Fruit fly (Drosophila melanogaster) whole organism, embryonic: ENCODE data around the gene Cyp4d14.

Source experiments
- Ada2b ChIP-seq: fragments of 200-800 bp; sonication (Bioruptor generic); IDR thresholded peaks from 2 replicates; pipeline ENCODE4 v1.3.6; 2022; ENCODE audit warnings: missing biosample characterization, missing genetic modification characterization
- Atf3 ChIP-seq: fragments of 200-800 bp; sonication (Bioruptor generic); optimal IDR thresholded peaks from 3 replicates; lab custom pipeline; 2016; ENCODE audit warnings: missing biosample characterization, missing genetic modification characterization
- C15 ChIP-seq: fragments of 200-800 bp; sonication (Bioruptor generic); IDR thresholded peaks from 3 replicates; pipeline ENCODE4 v1.3.6; 2022; ENCODE audit warnings: missing biosample characterization, missing genetic modification characterization
- CG10431 ChIP-seq: fragments of 200-800 bp; sonication (Bioruptor generic); optimal IDR thresholded peaks from 3 replicates; lab custom pipeline; 2018; ENCODE audit warnings: missing biosample characterization, mild to moderate bottlenecking, missing genetic modification characterization
- CG11504 ChIP-seq: fragments of 200-800 bp; sonication (Bioruptor generic); optimal IDR thresholded peaks from 3 replicates; lab custom pipeline; 2019; ENCODE audit warnings: missing biosample characterization, mild to moderate bottlenecking, missing genetic modification characterization, moderate library complexity
- CG11695 ChIP-seq: fragments of 200-800 bp; sonication (Bioruptor generic); IDR thresholded peaks from 3 replicates; pipeline ENCODE4 v1.3.6; 2022; ENCODE audit warnings: missing biosample characterization, missing genetic modification characterization
- CG12236 ChIP-seq: fragments of 200-800 bp; sonication (Bioruptor generic); optimal IDR thresholded peaks from 2 replicates; lab custom pipeline; 2016; ENCODE audit warnings: missing biosample characterization, missing genetic modification characterization
- CG12942 ChIP-seq: fragments of 200-800 bp; sonication (Bioruptor generic); optimal IDR thresholded peaks from 3 replicates; lab custom pipeline; 2016; ENCODE audit warnings: missing biosample characterization, missing genetic modification characterization
- CG13123 ChIP-seq: fragments of 200-800 bp; sonication (Bioruptor generic); optimal IDR thresholded peaks from 2 replicates; lab custom pipeline; 2016; ENCODE audit warnings: missing biosample characterization, missing genetic modification characterization
- CG14050 ChIP-seq: fragments of 200-800 bp; sonication (Bioruptor generic); IDR thresholded peaks from 3 replicates; pipeline ENCODE4 v1.3.6; 2022; ENCODE audit warnings: missing biosample characterization, missing genetic modification characterization
- CG1832 ChIP-seq: fragments of 200-800 bp; sonication (Bioruptor generic); optimal IDR thresholded peaks from 2 replicates; lab custom pipeline; 2017; ENCODE audit warnings: missing biosample characterization, mild to moderate bottlenecking, missing genetic modification characterization, inconsistent platforms
- CG3065 ChIP-seq: fragments of 200-800 bp; sonication (Bioruptor generic); optimal IDR thresholded peaks from 2 replicates; lab custom pipeline; 2016; ENCODE audit warnings: missing biosample characterization, missing genetic modification characterization
- CG31441 ChIP-seq: fragments of 200-800 bp; sonication (Bioruptor generic); IDR thresholded peaks from 2 replicates; pipeline ENCODE4 v1.3.6; 2022; ENCODE audit warnings: missing biosample characterization, missing genetic modification characterization
- CG3163 ChIP-seq: fragments of 200-800 bp; sonication (Bioruptor generic); optimal IDR thresholded peaks from 3 replicates; lab custom pipeline; 2016; ENCODE audit warnings: missing biosample characterization, missing genetic modification characterization
- CG33557 ChIP-seq: fragments of 200-800 bp; sonication (Bioruptor generic); optimal IDR thresholded peaks from 2 replicates; lab custom pipeline; 2019; ENCODE audit warnings: missing biosample characterization, mild to moderate bottlenecking, missing genetic modification characterization, moderate library complexity
- CG6791 ChIP-seq: fragments of 200-800 bp; sonication (Bioruptor generic); IDR thresholded peaks from 3 replicates; pipeline ENCODE4 v1.3.6; 2022; ENCODE audit warnings: missing biosample characterization, missing genetic modification characterization; ENCODE audit not compliant: partially characterized antibody
- CG7745 ChIP-seq: fragments of 200-800 bp; sonication (Bioruptor generic); optimal IDR thresholded peaks from 2 replicates; lab custom pipeline; 2018; ENCODE audit warnings: missing biosample characterization, mild to moderate bottlenecking, missing genetic modification characterization, moderate library complexity
- CG7839 ChIP-seq: fragments of 200-800 bp; sonication (Bioruptor generic); optimal IDR thresholded peaks from 3 replicates; lab custom pipeline; 2018; ENCODE audit warnings: missing biosample characterization, mild to moderate bottlenecking, missing genetic modification characterization, moderate library complexity
- CG8089 ChIP-seq: fragments of 200-800 bp; sonication (Bioruptor generic); optimal IDR thresholded peaks from 3 replicates; lab custom pipeline; 2016; ENCODE audit warnings: missing biosample characterization, missing genetic modification characterization
- CG8290 ChIP-seq, 3 experiments: fragments of 200-800 bp; sonication (Bioruptor generic); optimal IDR thresholded peaks; 2 replicates each; lab custom pipeline; 2016 to 2019; ENCODE audit warnings: missing biosample characterization in 3 of 3, missing genetic modification characterization in 3 of 3, mild to moderate bottlenecking in 2 of 3, moderate library complexity in 1 of 3
- CG8944 ChIP-seq: fragments of 200-800 bp; sonication (Bioruptor generic); optimal IDR thresholded peaks from 3 replicates; lab custom pipeline; 2016; ENCODE audit warnings: missing biosample characterization, missing genetic modification characterization
- CG9727 ChIP-seq: fragments of 200-800 bp; sonication (Bioruptor generic); optimal IDR thresholded peaks from 3 replicates; lab custom pipeline; 2017; ENCODE audit warnings: missing biosample characterization, mild to moderate bottlenecking, missing genetic modification characterization
- CG9797 ChIP-seq: fragments of 200-800 bp; sonication (Bioruptor generic); optimal IDR thresholded peaks from 3 replicates; lab custom pipeline; 2018; ENCODE audit warnings: missing biosample characterization, mild to moderate bottlenecking, missing genetic modification characterization
- CTCF ChIP-seq: fragments of 200-800 bp; sonication (Bioruptor generic); optimal IDR thresholded peaks from 2 replicates; lab custom pipeline; 2017; ENCODE audit warnings: missing biosample characterization, mild to moderate bottlenecking, missing genetic modification characterization, moderate library complexity
- Deaf1 ChIP-seq: fragments of 200-800 bp; optimal IDR thresholded peaks from 3 replicates; lab custom pipeline; 2019; ENCODE audit warnings: missing biosample characterization, mild to moderate bottlenecking, missing genetic modification characterization, moderate library complexity
- Dip3 ChIP-seq: fragments of 200-800 bp; sonication (Bioruptor generic); optimal IDR thresholded peaks from 3 replicates; lab custom pipeline; 2016; ENCODE audit warnings: missing biosample characterization, missing genetic modification characterization
- Ets97D ChIP-seq: fragments of 200-800 bp; sonication (Bioruptor generic); optimal IDR thresholded peaks from 3 replicates; lab custom pipeline; 2016; ENCODE audit warnings: missing biosample characterization, missing genetic modification characterization
- HLH54F ChIP-seq: fragments of 200-800 bp; sonication (Bioruptor generic); optimal IDR thresholded peaks from 3 replicates; lab custom pipeline; 2016; ENCODE audit warnings: missing biosample characterization, missing genetic modification characterization
- Hmr ChIP-seq: fragments of 200-800 bp; sonication (Bioruptor generic); optimal IDR thresholded peaks from 3 replicates; lab custom pipeline; 2017; ENCODE audit warnings: mild to moderate bottlenecking, missing biosample characterization, missing genetic modification reagents, missing genetic modification characterization
- Mes4 ChIP-seq: fragments of 200-800 bp; sonication (Bioruptor generic); optimal IDR thresholded peaks from 2 replicates; lab custom pipeline; 2016; ENCODE audit warnings: missing biosample characterization, missing genetic modification characterization
- PHDP ChIP-seq: fragments of 200-800 bp; sonication (Bioruptor generic); optimal IDR thresholded peaks from 3 replicates; lab custom pipeline; 2018; ENCODE audit warnings: missing biosample characterization, mild to moderate bottlenecking, missing genetic modification characterization, moderate library complexity
- YL-1 ChIP-seq: fragments of 200-800 bp; sonication (Bioruptor generic); optimal IDR thresholded peaks from 3 replicates; lab custom pipeline; 2017; ENCODE audit warnings: missing biosample characterization, mild to moderate bottlenecking, missing genetic modification characterization
- btn ChIP-seq: fragments of 200-800 bp; sonication (Bioruptor generic); optimal IDR thresholded peaks from 2 replicates; lab custom pipeline; 2016; ENCODE audit warnings: missing biosample characterization, missing genetic modification characterization
- cas ChIP-seq: fragments of 200-800 bp; sonication (Bioruptor generic); IDR thresholded peaks from 2 replicates; pipeline ENCODE4 v1.3.6; 2022; ENCODE audit warnings: missing biosample characterization, missing genetic modification characterization
- chn ChIP-seq: fragments of 200-800 bp; sonication (Bioruptor generic); optimal IDR thresholded peaks from 2 replicates; lab custom pipeline; 2016; ENCODE audit warnings: missing biosample characterization, missing genetic modification characterization
- corto ChIP-seq: fragments of 200-800 bp; sonication (Bioruptor generic); optimal IDR thresholded peaks from 2 replicates; lab custom pipeline; 2016; ENCODE audit warnings: missing biosample characterization, mild to moderate bottlenecking, missing genetic modification characterization, moderate library complexity
- crc ChIP-seq: fragments of 200-800 bp; sonication (Bioruptor generic); optimal IDR thresholded peaks from 2 replicates; lab custom pipeline; 2016; ENCODE audit warnings: missing biosample characterization, missing genetic modification characterization
- dm ChIP-seq: fragments of 200-800 bp; sonication (Bioruptor generic); optimal IDR thresholded peaks from 3 replicates; lab custom pipeline; 2016; ENCODE audit warnings: missing biosample characterization, missing genetic modification characterization
- ftz-f1 ChIP-seq: fragments of 200-800 bp; sonication (Bioruptor generic); optimal IDR thresholded peaks from 2 replicates; lab custom pipeline; 2016; ENCODE audit warnings: missing biosample characterization, missing genetic modification characterization
- grau ChIP-seq: fragments of 200-800 bp; optimal IDR thresholded peaks from 3 replicates; lab custom pipeline; 2019; ENCODE audit warnings: missing biosample characterization, mild to moderate bottlenecking, missing genetic modification characterization, moderate library complexity
- gro ChIP-seq: fragments of 200-800 bp; sonication (Bioruptor generic); optimal IDR thresholded peaks from 2 replicates; lab custom pipeline; 2016; ENCODE audit warnings: missing biosample characterization, missing genetic modification characterization
- gt ChIP-seq: fragments of 200-800 bp; sonication (Bioruptor generic); IDR thresholded peaks from 2 replicates; pipeline ENCODE4 v1.3.6; 2022; ENCODE audit warnings: missing biosample characterization, missing genetic modification characterization
- hkb ChIP-seq, 2 experiments: fragments of 200-800 bp in 1 of 2; fragments of >200 bp in 1 of 2; sonication (Bioruptor generic) in 1 of 2; IDR thresholded peaks in 1 of 2; optimal IDR thresholded peaks in 1 of 2; 2 replicates each; pipeline versions ENCODE4 v1.3.6 to Lab custom; 2017 to 2022; ENCODE audit warnings: missing biosample characterization in 1 of 2, missing genetic modification characterization in 1 of 2
- jigr1 ChIP-seq: fragments of 200-800 bp; sonication (Bioruptor generic); IDR thresholded peaks from 3 replicates; pipeline ENCODE4 v1.3.6; 2022; ENCODE audit warnings: missing biosample characterization, missing genetic modification characterization
- maf-S ChIP-seq: fragments of 200-800 bp; sonication (Bioruptor generic); optimal IDR thresholded peaks from 2 replicates; lab custom pipeline; 2016; ENCODE audit warnings: missing biosample characterization, missing genetic modification characterization
- pita ChIP-seq: fragments of 200-800 bp; sonication (Bioruptor generic); optimal IDR thresholded peaks from 2 replicates; lab custom pipeline; 2017; ENCODE audit warnings: missing biosample characterization, mild to moderate bottlenecking, missing genetic modification characterization
- psq ChIP-seq: fragments of 200-800 bp; sonication (Bioruptor generic); optimal IDR thresholded peaks from 2 replicates; lab custom pipeline; 2017; ENCODE audit warnings: missing biosample characterization, missing genetic modification characterization
- tgo ChIP-seq: fragments of 200-800 bp; sonication (Bioruptor generic); IDR thresholded peaks from 3 replicates; pipeline ENCODE4 v1.3.6; 2022; ENCODE audit warnings: missing biosample characterization, missing genetic modification characterization
- tll ChIP-seq, 2 experiments: fragments of 200-800 bp in 1 of 2; fragments of >200 bp in 1 of 2; sonication (Bioruptor generic) in 1 of 2; optimal IDR thresholded peaks; 2 replicates each; lab custom pipeline; 2017 to 2019; ENCODE audit warnings: missing biosample characterization in 2 of 2, missing genetic modification characterization in 2 of 2, mild to moderate bottlenecking in 1 of 2, moderate library complexity in 1 of 2
- trem ChIP-seq: fragments of 200-800 bp; optimal IDR thresholded peaks from 3 replicates; lab custom pipeline; 2019; ENCODE audit warnings: missing biosample characterization, mild to moderate bottlenecking, missing genetic modification characterization, moderate library complexity

The Cyp4d14 gene

DNA sequence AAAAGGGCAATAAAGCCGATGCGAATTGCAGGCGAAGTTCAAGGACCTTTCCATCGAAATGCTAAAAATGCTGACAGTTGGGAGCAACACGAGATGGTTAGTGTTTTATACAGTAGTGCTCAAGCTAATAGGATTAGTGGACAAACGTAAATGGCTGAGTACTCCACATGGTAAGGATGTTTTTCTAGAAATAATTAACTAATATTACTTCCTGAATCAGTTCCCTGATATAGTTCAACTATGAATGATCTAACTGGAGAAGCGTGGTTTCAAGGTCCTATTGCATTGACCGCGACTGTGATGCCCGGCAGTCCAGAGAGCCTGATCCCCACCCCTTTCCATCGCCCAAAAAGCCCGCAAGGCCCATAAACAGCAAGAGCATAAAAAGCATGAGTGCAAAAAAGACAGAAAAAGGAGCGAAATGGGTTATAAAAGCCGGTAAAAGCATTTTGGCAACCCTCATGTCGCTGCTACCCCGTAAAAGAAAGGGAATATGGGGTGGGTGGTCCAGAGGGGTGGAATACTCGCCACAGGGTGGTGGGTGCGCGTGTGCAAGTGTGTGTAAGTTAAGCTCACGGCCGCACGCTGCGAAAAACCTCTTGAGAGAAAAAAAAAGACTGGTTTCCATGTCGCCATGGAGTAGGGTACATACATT is 40.8 kb downstream of the Cyp4d14 start (continued):
- TF ChIP-seq Mes4 (GFP tag; lab: Kevin White, UChicago), result peak; percentile 59
- peak; percentile 7 for TF ChIP-seq CG8290 (GFP tag; optimal IDR thresholded peaks at IDR 0.05; lab: Kevin White, UChicago)
- TF ChIP-seq CG8290 (tag; optimal IDR thresholded peaks at IDR 0.05; lab: Kevin White, UChicago), result peak in 1 of 2 experiments; percentile 78
- peak; percentile 27 for TF ChIP-seq HLH54F
- no peak for TF ChIP-seq CG1832 (GFP tag; lab: Kevin White, UChicago)
- peak; percentile 74 for TF ChIP-seq CG31441 (GFP tag; lab: Robert Waterston, UW)
- TF ChIP-seq CG9797 (GFP tag; lab: Kevin White, UChicago), result no peak
- peak; percentile 43; the same call in 1 of the 2 replicates for TF ChIP-seq Ada2b (GFP tag; lab: Robert Waterston, UW)
- no peak for TF ChIP-seq CG3065
- TF ChIP-seq CG11504, result peak; percentile 82
- TF ChIP-seq cas (GFP tag; lab: Robert Waterston, UW), result no peak
- no peak for TF ChIP-seq YL-1 (GFP tag; lab: Kevin White, UChicago)
- peak; percentile 9 for TF ChIP-seq btn (GFP tag; lab: Kevin White, UChicago)
- no peak for TF ChIP-seq psq (GFP tag; lab: Kevin White, UChicago)
- no peak for TF ChIP-seq jigr1 (GFP tag; lab: Robert Waterston, UW)
- no peak for TF ChIP-seq hkb (optimal IDR thresholded peaks at IDR 0.05; lab: Kevin White, UChicago)
- peak; percentile 69 for TF ChIP-seq hkb (GFP tag; IDR thresholded peaks at IDR 0.05; lab: Robert Waterston, UW)
- no peak for TF ChIP-seq tll (GFP tag; optimal IDR thresholded peaks at IDR 0.05; lab: Kevin White, UChicago)
- no peak for TF ChIP-seq gt (GFP tag; lab: Robert Waterston, UW)
- TF ChIP-seq CG33557 (GFP tag; lab: Kevin White, UChicago), result peak; percentile 1
- TF ChIP-seq CG7745, result no peak
- no peak for TF ChIP-seq CG12236
- peak; percentile 57 for TF ChIP-seq Hmr (GFP tag; lab: Kevin White, UChicago)
- no peak for TF ChIP-seq CG13123
- TF ChIP-seq trem, result peak; percentile 59
- TF ChIP-seq tgo (GFP tag; lab: Robert Waterston, UW), result peak; percentile 68; the same call in 2 of the 3 replicates
- TF ChIP-seq Deaf1 (tag; lab: Kevin White, UChicago), result peak; percentile 4
- TF ChIP-seq pita (GFP tag; lab: Kevin White, UChicago), result no peak
- TF ChIP-seq ftz-f1, result no peak
- TF ChIP-seq dm (GFP tag; lab: Kevin White, UChicago), result peak; percentile 9
- no peak for TF ChIP-seq Ets97D
- TF ChIP-seq Atf3, result peak; percentile 12
- TF ChIP-seq chn (GFP tag; lab: Kevin White, UChicago), result peak; percentile 72
- TF ChIP-seq Dip3 (GFP tag; lab: Kevin White, UChicago), result no peak
- TF ChIP-seq grau, result peak; percentile 72
- peak; percentile 55 for TF ChIP-seq CG8944
- TF ChIP-seq CG9727 (GFP tag; lab: Kevin White, UChicago), result peak; percentile 64
- peak; percentile 61 for TF ChIP-seq PHDP (tag; lab: Kevin White, UChicago)
- TF ChIP-seq crc (GFP tag; lab: Kevin White, UChicago), result peak; percentile 54
- TF ChIP-seq CG14050 (GFP tag; lab: Robert Waterston, UW), result peak; percentile 43; the same call in 1 of the 3 replicates
- TF ChIP-seq CG12942 (GFP tag; lab: Kevin White, UChicago), result no peak
- TF ChIP-seq CG7839 (tag; lab: Kevin White, UChicago), result peak; percentile 78
- TF ChIP-seq gro (GFP tag; lab: Kevin White, UChicago), result peak; percentile 26
- no peak for TF ChIP-seq C15
- TF ChIP-seq CG6791 (GFP tag; lab: Robert Waterston, UW), result no peak
- peak; percentile 9 for TF ChIP-seq CG3163 (GFP tag; lab: Kevin White, UChicago)
- TF ChIP-seq CG8089, result peak; percentile 15
- peak; percentile 38 for TF ChIP-seq CG10431 (GFP tag; lab: Kevin White, UChicago)
- TF ChIP-seq corto (GFP tag; lab: Kevin White, UChicago), result peak; percentile 63
- peak; percentile 7 for TF ChIP-seq maf-S
- peak; percentile 74 for TF ChIP-seq CG11695 (GFP tag; lab: Robert Waterston, UW)
- no peak for TF ChIP-seq CTCF (GFP tag; lab: Kevin White, UChicago)
